Fruit fly (Drosophila melanogaster) whole organism, wandering third instar larva: ENCODE results near the gene dUTPase.

Experiments
- Abd-B ChIP-seq: fragments of >200 bp; optimal IDR thresholded peaks from 2 replicates; lab custom pipeline; 2017; ENCODE audit warnings: missing biosample characterization, missing genetic modification characterization
- CG32264 ChIP-seq: fragments of 200-800 bp; sonication (Bioruptor generic); optimal IDR thresholded peaks from 2 replicates; lab custom pipeline; 2016; ENCODE audit warnings: missing biosample characterization, missing genetic modification characterization
- CrebA ChIP-seq: fragments of 200-800 bp; sonication (Bioruptor generic); optimal IDR thresholded peaks from 2 replicates; lab custom pipeline; 2016; ENCODE audit warnings: missing biosample characterization, mild to moderate bottlenecking, missing genetic modification characterization, borderline replicate concordance
- Dfd ChIP-seq: fragments of >200 bp; optimal IDR thresholded peaks from 2 replicates; lab custom pipeline; 2017; ENCODE audit warnings: missing biosample characterization, missing genetic modification characterization
- Dif ChIP-seq: fragments of 200-275, 200-300 bp; sonication (Bioruptor generic); optimal IDR thresholded peaks from 2 replicates; lab custom pipeline; 2018; ENCODE audit warnings: missing biosample characterization, missing genetic modification characterization; ENCODE audit not compliant: partially characterized antibody
- GATAd ChIP-seq: sonication (Bioruptor generic); optimal IDR thresholded peaks from 2 replicates; lab custom pipeline; 2016; ENCODE audit warnings: missing biosample characterization, missing genetic modification characterization
- HLH106 ChIP-seq: fragments of 200-800 bp; optimal IDR thresholded peaks from 3 replicates; lab custom pipeline; 2019; ENCODE audit warnings: missing biosample characterization, mild to moderate bottlenecking, missing genetic modification characterization, moderate library complexity
- Hnf4 ChIP-seq: fragments of 200-800 bp; sonication (Bioruptor generic); optimal IDR thresholded peaks from 2 replicates; lab custom pipeline; 2016; ENCODE audit warnings: missing biosample characterization, mild to moderate bottlenecking, missing genetic modification characterization
- Hr78 ChIP-seq: fragments of >200 bp; optimal IDR thresholded peaks from 2 replicates; lab custom pipeline; 2017; ENCODE audit warnings: missing biosample characterization, missing genetic modification characterization
- Hr83 ChIP-seq: fragments of 200-300 bp; sonication (Bioruptor generic); optimal IDR thresholded peaks from 2 replicates; lab custom pipeline; 2016; ENCODE audit warnings: missing biosample characterization, mild to moderate bottlenecking, missing genetic modification characterization, moderate library complexity; ENCODE audit not compliant: poor library complexity, severe bottlenecking
- Jra ChIP-seq: sonication (Bioruptor generic); optimal IDR thresholded peaks from 2 replicates; lab custom pipeline; 2016; ENCODE audit warnings: missing biosample characterization, missing genetic modification characterization
- Myc ChIP-seq: fragments of >200 bp; optimal IDR thresholded peaks from 2 replicates; lab custom pipeline; 2017
- N ChIP-seq: fragments of >200 bp; optimal IDR thresholded peaks from 2 replicates; lab custom pipeline; 2018; ENCODE audit warnings: missing biosample characterization, missing external identifiers, missing genetic modification characterization
- OdsH ChIP-seq: fragments of 200-800 bp; sonication (Bioruptor generic); optimal IDR thresholded peaks from 2 replicates; lab custom pipeline; 2016; ENCODE audit warnings: missing biosample characterization, mild to moderate bottlenecking, missing genetic modification characterization
- Rel ChIP-seq, 2 experiments: fragments of 200-800 bp; sonication (Bioruptor generic) in 1 of 2; optimal IDR thresholded peaks; 2 replicates in 1 of 2; 3 replicates in 1 of 2; lab custom pipeline; 2016 to 2019; ENCODE audit warnings: mild to moderate bottlenecking in 2 of 2, missing biosample characterization in 2 of 2, missing genetic modification characterization in 2 of 2, moderate library complexity in 1 of 2
- Sp1 ChIP-seq: fragments of 200-800 bp; sonication (Bioruptor generic); optimal IDR thresholded peaks from 3 replicates; lab custom pipeline; 2019; ENCODE audit warnings: missing biosample characterization, mild to moderate bottlenecking, missing genetic modification characterization, moderate library complexity
- Vsx2 ChIP-seq: fragments of 200-300, 225-300 bp; sonication (Bioruptor generic); optimal IDR thresholded peaks from 2 replicates; lab custom pipeline; 2018; ENCODE audit warnings: missing biosample characterization, missing genetic modification characterization; ENCODE audit not compliant: partially characterized antibody
- br ChIP-seq: fragments of 200-800 bp; sonication (Bioruptor generic); optimal IDR thresholded peaks from 2 replicates; lab custom pipeline; 2016; ENCODE audit warnings: missing biosample characterization, missing genetic modification characterization
- brk ChIP-seq: fragments of 200-800 bp; sonication (Bioruptor generic); optimal IDR thresholded peaks from 2 replicates; lab custom pipeline; 2016; ENCODE audit warnings: missing biosample characterization, mild to moderate bottlenecking, missing genetic modification characterization
- dl ChIP-seq, 2 experiments: fragments of 175-275, 200-275 bp in 1 of 2; fragments of 200-275 bp in 1 of 2; sonication (Bioruptor generic); optimal IDR thresholded peaks; lab custom pipeline; 2018; ENCODE audit warnings: mild to moderate bottlenecking in 2 of 2, missing biosample characterization in 2 of 2, missing genetic modification characterization in 2 of 2, moderate library complexity in 2 of 2; ENCODE audit not compliant: partially characterized antibody in 2 of 2, insufficient read depth in 1 of 2
- dmrt93B ChIP-seq: fragments of 200-800 bp; sonication (Bioruptor generic); optimal IDR thresholded peaks from 2 replicates; lab custom pipeline; 2018; ENCODE audit warnings: missing biosample characterization, mild to moderate bottlenecking, missing genetic modification characterization
- dsf ChIP-seq: sonication (Bioruptor generic); optimal IDR thresholded peaks from 2 replicates; lab custom pipeline; 2016; ENCODE audit warnings: missing biosample characterization, missing genetic modification characterization, borderline replicate concordance
- ey ChIP-seq: fragments of 200-800 bp; sonication (Bioruptor generic); optimal IDR thresholded peaks from 2 replicates; lab custom pipeline; 2016; ENCODE audit warnings: missing biosample characterization, missing genetic modification characterization
- foxo ChIP-seq, 2 experiments: fragments of 200-800 bp; sonication (Bioruptor generic); optimal IDR thresholded peaks; 2 replicates in 1 of 2; 3 replicates in 1 of 2; lab custom pipeline; 2016 to 2017; ENCODE audit warnings: missing biosample characterization in 2 of 2, missing genetic modification characterization in 2 of 2
- fru ChIP-seq: fragments of 200-800 bp; sonication (Bioruptor generic); optimal IDR thresholded peaks from 3 replicates; lab custom pipeline; 2016; ENCODE audit warnings: missing biosample characterization, mild to moderate bottlenecking, missing genetic modification characterization
- h ChIP-seq: fragments of 200-800 bp; sonication (Bioruptor generic); optimal IDR thresholded peaks from 3 replicates; lab custom pipeline; 2016; ENCODE audit warnings: missing biosample characterization, mild to moderate bottlenecking, missing genetic modification characterization
- lola ChIP-seq: fragments of >200 bp; optimal IDR thresholded peaks from 2 replicates; lab custom pipeline; 2017; ENCODE audit warnings: missing biosample characterization, missing genetic modification characterization
- pan ChIP-seq: fragments of >200 bp; optimal IDR thresholded peaks from 2 replicates; lab custom pipeline; 2017
- psq ChIP-seq: fragments of 200-800 bp; sonication (Bioruptor generic); optimal IDR thresholded peaks from 3 replicates; lab custom pipeline; 2017; ENCODE audit warnings: missing biosample characterization, mild to moderate bottlenecking, missing genetic modification characterization, moderate library complexity
- rgr ChIP-seq: fragments of 200-800 bp; sonication (Bioruptor generic); optimal IDR thresholded peaks from 3 replicates; lab custom pipeline; 2016; ENCODE audit warnings: missing biosample characterization, mild to moderate bottlenecking, missing genetic modification characterization
- sage ChIP-seq: fragments of 200-800 bp; sonication (Bioruptor generic); optimal IDR thresholded peaks from 2 replicates; lab custom pipeline; 2016; ENCODE audit warnings: missing biosample characterization, mild to moderate bottlenecking, missing genetic modification characterization
- sv ChIP-seq: fragments of 200-800 bp; sonication (Bioruptor generic); optimal IDR thresholded peaks from 3 replicates; lab custom pipeline; 2016; ENCODE audit warnings: missing biosample characterization, missing genetic modification characterization
- tai ChIP-seq: sonication (Bioruptor generic); optimal IDR thresholded peaks from 2 replicates; lab custom pipeline; 2016; ENCODE audit warnings: missing biosample characterization, missing genetic modification characterization
- usp ChIP-seq: fragments of >200 bp; optimal IDR thresholded peaks from 2 replicates; lab custom pipeline; 2017; ENCODE audit warnings: missing biosample characterization, missing genetic modification characterization
- woc ChIP-seq: sonication (Bioruptor generic); optimal IDR thresholded peaks from 2 replicates; lab custom pipeline; 2016; ENCODE audit warnings: missing biosample characterization, mild to moderate bottlenecking, missing genetic modification characterization

The dUTPase gene

dm6 chr2L:11038918-11039317 is 27.8 kb downstream of the dUTPase start:
- TF ChIP-seq brk (GFP tag; lab: Kevin White, UChicago) = peak; percentile 54
- TF ChIP-seq Dif (GFP tag; lab: Kevin White, UChicago) = peak; percentile 38
- peak; percentile 34 for TF ChIP-seq h
- no peak for TF ChIP-seq woc (GFP tag; lab: Kevin White, UChicago)
- TF ChIP-seq sage (GFP tag; lab: Kevin White, UChicago) = peak; percentile 11
- no peak for TF ChIP-seq Rel (GFP tag; optimal IDR thresholded peaks at IDR 0.05; lab: Kevin White, UChicago)
- TF ChIP-seq Rel (tag; optimal IDR thresholded peaks at IDR 0.05; lab: Kevin White, UChicago) = peak; percentile 36

- TF ChIP-seq Rel (GFP tag; optimal IDR thresholded peaks at IDR 0.05; lab: Kevin White, UChicago) (no peak), Rel (tag; optimal IDR thresholded peaks at IDR 0.05; lab: Kevin White, UChicago) (no peak), woc (GFP tag; lab: Kevin White, UChicago) (no peak), Myc (lab: Kevin White, UChicago) (no peak), pan (no peak), CrebA (GFP tag; lab: Kevin White, UChicago) (no peak), lola (GFP tag; lab: Kevin White, UChicago) (no peak), tai (GFP tag; lab: Kevin White, UChicago) (no peak), sage (GFP tag; lab: Kevin White, UChicago) (no peak), psq (GFP tag; lab: Kevin White, UChicago) (no peak), ey (no peak)
- TF ChIP-seq, all 38 proteins: peak for 0
Measured at dm6 chr2L:11039548-11040144, 28.5 kb downstream of the dUTPase start.

- TF ChIP-seq Sp1 (GFP tag; lab: Kevin White, UChicago) = no peak
- TF ChIP-seq Rel (GFP tag; optimal IDR thresholded peaks at IDR 0.05; lab: Kevin White, UChicago) = no peak
- TF ChIP-seq Rel (tag; optimal IDR thresholded peaks at IDR 0.05; lab: Kevin White, UChicago) = peak; percentile 3
Measured at dm6 chr2L:11041074-11041473, 30.0 kb downstream of the dUTPase start.

- TF ChIP-seq tai (GFP tag; lab: Kevin White, UChicago) (no peak), h (no peak), dmrt93B (no peak), dsf (no peak), Hr78 (GFP tag; lab: Kevin White, UChicago) (no peak), Jra (GFP tag; lab: Kevin White, UChicago) (no peak), br (GFP tag; lab: Kevin White, UChicago) (no peak), HLH106 (tag; lab: Kevin White, UChicago) (no peak), Myc (lab: Kevin White, UChicago) (no peak), usp (no peak), sage (GFP tag; lab: Kevin White, UChicago) (no peak), Hr83 (GFP tag; lab: Kevin White, UChicago) (no peak), Dfd (GFP tag; lab: Kevin White, UChicago) (no peak), Vsx2 (GFP tag; lab: Kevin White, UChicago) (no peak), Sp1 (GFP tag; lab: Kevin White, UChicago) (no peak)
Measured at dm6 chr2L:11041785-11042184, 30.7 kb downstream of the dUTPase start.

- TF ChIP-seq sv (GFP tag; lab: Kevin White, UChicago) (no peak), N (GFP tag; lab: Kevin White, UChicago) (no peak), Jra (GFP tag; lab: Kevin White, UChicago) (peak; percentile 16), HLH106 (tag; lab: Kevin White, UChicago) (peak; percentile 29), Hr83 (GFP tag; lab: Kevin White, UChicago) (peak; percentile 2), Hnf4 (peak; percentile 55), dmrt93B (peak; percentile 22), pan (no peak), h (peak; percentile 72), tai (GFP tag; lab: Kevin White, UChicago) (peak; percentile 85), sage (GFP tag; lab: Kevin White, UChicago) (peak; percentile 49), GATAd (GFP tag; lab: Kevin White, UChicago) (no peak), dsf (no peak), Sp1 (GFP tag; lab: Kevin White, UChicago) (peak; percentile 70), Dif (GFP tag; lab: Kevin White, UChicago) (peak; percentile 78), psq (GFP tag; lab: Kevin White, UChicago) (peak; percentile 79), CG32264 (GFP tag; lab: Kevin White, UChicago) (peak; percentile 21), Abd-B (GFP tag; lab: Kevin White, UChicago) (no peak), foxo (GFP tag; optimal IDR thresholded peaks at IDR 0.05; lab: Kevin White, UChicago) (peak in 1 of 2 experiments; percentile 88), dl (GFP tag; optimal IDR thresholded peaks at IDR 0.05; lab: Kevin White, UChicago; ENCODE audit: insufficient read depth in 1 of 2, partially characterized antibody in 2 of 2) (peak in 1 of 2 experiments; percentile 91), rgr (GFP tag; lab: Kevin White, UChicago) (peak; percentile 87), Rel (GFP tag; optimal IDR thresholded peaks at IDR 0.05; lab: Kevin White, UChicago) (peak; percentile 30), Rel (tag; optimal IDR thresholded peaks at IDR 0.05; lab: Kevin White, UChicago) (peak; percentile 63), ey (peak; percentile 90), fru (GFP tag; lab: Kevin White, UChicago) (peak; percentile 70), br (GFP tag; lab: Kevin White, UChicago) (peak; percentile 84), OdsH (GFP tag; lab: Kevin White, UChicago) (peak; percentile 87)
Measured at dm6 chr2L:11044678-11045466, 33.8 kb downstream of the dUTPase start.
